Worm (Caenorhabditis elegans) whole organism, young adult: Measurements from ENCODE around the gene lrr-1.

Source experiments
- B0035.1 ChIP-seq: sonication (generic microtip); optimal IDR thresholded peaks from 2 replicates; lab custom pipeline; 2016; ENCODE audit warnings: missing genetic modification characterization, mild to moderate bottlenecking, missing compliant biosample characterization, missing genotype, missing genetic modification reagents
- B0261.1 ChIP-seq: sonication (generic microtip); optimal IDR thresholded peaks from 2 replicates; lab custom pipeline; 2016; ENCODE audit warnings: mild to moderate bottlenecking, missing genetic modification characterization, moderate library complexity, missing compliant biosample characterization
- B0336.3 ChIP-seq: fragments of 200-800 bp; sonication (Bioruptor generic); IDR thresholded peaks from 2 replicates; pipeline ENCODE4 v1.3.6; 2022; ENCODE audit warnings: missing genetic modification characterization, missing compliant biosample characterization
- C17E4.6 ChIP-seq: fragments of 200-800 bp; sonication (Bioruptor generic); IDR thresholded peaks from 2 replicates; pipeline ENCODE4 v1.3.6; 2022; ENCODE audit warnings: missing genetic modification reagents, missing genetic modification characterization, missing compliant biosample characterization
- F10E7.11 ChIP-seq: sonication (generic microtip); optimal IDR thresholded peaks from 2 replicates; lab custom pipeline; 2017; ENCODE audit warnings: mild to moderate bottlenecking, missing genetic modification characterization, moderate library complexity, missing compliant biosample characterization
- F22D6.2 ChIP-seq: sonication (generic microtip); optimal IDR thresholded peaks from 2 replicates; lab custom pipeline; 2016; ENCODE audit warnings: mild to moderate bottlenecking, missing genetic modification characterization, missing compliant biosample characterization
- F37B4.10 ChIP-seq: fragments of 200-800 bp; sonication (Bioruptor generic); IDR thresholded peaks from 2 replicates; pipeline ENCODE4 v1.3.6; 2022; ENCODE audit warnings: missing genetic modification characterization, missing compliant biosample characterization
- F39B2.1 ChIP-seq: fragments of 200-800 bp; sonication (Bioruptor generic); IDR thresholded peaks from 2 replicates; pipeline ENCODE4 v1.3.6; 2022; ENCODE audit warnings: missing genetic modification reagents, missing genetic modification characterization, missing compliant biosample characterization
- F57C9.4 ChIP-seq: sonication (generic microtip); optimal IDR thresholded peaks from 2 replicates; lab custom pipeline; 2017; ENCODE audit warnings: mild to moderate bottlenecking, missing genetic modification characterization, missing compliant biosample characterization
- K11D2.4 ChIP-seq: fragments of 200-800 bp; sonication (Bioruptor generic); IDR thresholded peaks from 2 replicates; pipeline ENCODE4 v1.3.6; 2022; ENCODE audit warnings: missing genetic modification reagents, missing genetic modification characterization, missing compliant biosample characterization
- T26A5.8 ChIP-seq: sonication (generic microtip); optimal IDR thresholded peaks from 2 replicates; lab custom pipeline; 2016; ENCODE audit warnings: missing genetic modification characterization, missing compliant biosample characterization
- Y53G8AR.9 ChIP-seq: fragments of 200-800 bp; sonication (Bioruptor generic); conservative IDR thresholded peaks from 2 replicates; pipeline ENCODE4 v1.3.6; 2022; ENCODE audit warnings: missing genetic modification reagents, missing genetic modification characterization, missing compliant biosample characterization
- ama-1 ChIP-seq, 3 experiments: fragments of 150-350 bp in 1 of 3; sonication (generic microtip) in 2 of 3; optimal IDR thresholded peaks; 2 replicates each; lab custom pipeline; 2014 to 2018; ENCODE audit warnings: missing biosample characterization in 2 of 3, missing genetic modification characterization in 2 of 3, missing genetic modification reagents in 2 of 3
- athp-1 ChIP-seq: sonication (generic microtip); optimal IDR thresholded peaks from 2 replicates; lab custom pipeline; 2017; ENCODE audit warnings: mild to moderate bottlenecking, missing genetic modification characterization, missing compliant biosample characterization
- attf-6 ChIP-seq: fragments of 200-800 bp; sonication (Bioruptor generic); IDR thresholded peaks from 2 replicates; pipeline ENCODE4 v1.3.6; 2022; ENCODE audit warnings: missing genetic modification reagents, missing genetic modification characterization, missing compliant biosample characterization
- ceh-100 ChIP-seq: fragments of 200-800 bp; sonication (Bioruptor generic); IDR thresholded peaks from 2 replicates; pipeline ENCODE4 v1.3.6; 2022; ENCODE audit warnings: missing genetic modification reagents, missing genetic modification characterization, missing compliant biosample characterization
- ceh-40 ChIP-seq: fragments of 200-800 bp; sonication (Bioruptor generic); IDR thresholded peaks from 2 replicates; pipeline ENCODE4 v1.3.6; 2022; ENCODE audit warnings: missing genetic modification characterization, missing compliant biosample characterization
- ceh-91 ChIP-seq: fragments of 200-800 bp; sonication (Bioruptor generic); IDR thresholded peaks from 2 replicates; pipeline ENCODE4 v1.3.6; 2022; ENCODE audit warnings: missing genetic modification reagents, missing genetic modification characterization, missing compliant biosample characterization
- chd-7 ChIP-seq: sonication (generic microtip); optimal IDR thresholded peaks from 2 replicates; lab custom pipeline; 2016; ENCODE audit warnings: mild to moderate bottlenecking, missing genetic modification characterization, moderate library complexity, missing compliant biosample characterization
- dpl-1 ChIP-seq: fragments of 150-350 bp; optimal IDR thresholded peaks from 2 replicates; lab custom pipeline; 2014; ENCODE audit warnings: missing biosample characterization, missing genetic modification reagents, missing genetic modification characterization
- efl-1 ChIP-seq: fragments of 150-350 bp; optimal IDR thresholded peaks from 2 replicates; lab custom pipeline; 2014; ENCODE audit warnings: missing biosample characterization, missing genetic modification reagents, missing genetic modification characterization
- egrh-3 ChIP-seq: fragments of 200-800 bp; sonication (Bioruptor generic); IDR thresholded peaks from 2 replicates; pipeline ENCODE4 v1.3.6; 2022; ENCODE audit warnings: missing genetic modification reagents, missing genetic modification characterization, missing compliant biosample characterization
- ets-4 ChIP-seq: fragments of 200-800 bp; sonication (Bioruptor generic); optimal IDR thresholded peaks from 2 replicates; lab custom pipeline; 2018; ENCODE audit warnings: mild to moderate bottlenecking, missing genetic modification characterization, missing compliant biosample characterization
- fkh-3 ChIP-seq: sonication (generic microtip); optimal IDR thresholded peaks from 2 replicates; lab custom pipeline; 2016; ENCODE audit warnings: mild to moderate bottlenecking, missing genetic modification characterization, missing compliant biosample characterization
- gei-17 ChIP-seq: fragments of 200-800 bp; sonication (Bioruptor generic); optimal IDR thresholded peaks from 2 replicates; lab custom pipeline; 2018; ENCODE audit warnings: mild to moderate bottlenecking, missing genetic modification characterization, missing compliant biosample characterization
- him-1 ChIP-seq: sonication (generic microtip); optimal IDR thresholded peaks from 2 replicates; lab custom pipeline; 2016; ENCODE audit warnings: missing genotype, missing genetic modification reagents, missing genetic modification characterization, missing compliant biosample characterization
- hlh-12 ChIP-seq: sonication (generic microtip); optimal IDR thresholded peaks from 2 replicates; lab custom pipeline; 2016; ENCODE audit warnings: missing genetic modification characterization, missing compliant biosample characterization
- lag-1 ChIP-seq: fragments of 200-800 bp; sonication (Bioruptor generic); IDR thresholded peaks from 2 replicates; pipeline ENCODE4 v1.3.6; 2022; ENCODE audit warnings: missing genetic modification reagents, missing genetic modification characterization, missing compliant biosample characterization
- let-526 ChIP-seq: fragments of 200-800 bp; sonication (Bioruptor generic); IDR thresholded peaks from 2 replicates; pipeline ENCODE4 v1.3.6; 2022; ENCODE audit warnings: missing genetic modification reagents, missing genetic modification characterization, missing compliant biosample characterization
- lin-40 ChIP-seq: sonication (generic microtip); optimal IDR thresholded peaks from 2 replicates; lab custom pipeline; 2016; ENCODE audit warnings: missing genetic modification characterization, mild to moderate bottlenecking, missing compliant biosample characterization, missing genotype, missing genetic modification reagents
- lin-54 ChIP-seq: fragments of 200-800 bp; sonication (Bioruptor generic); optimal IDR thresholded peaks from 2 replicates; lab custom pipeline; 2018; ENCODE audit warnings: mild to moderate bottlenecking, missing genetic modification characterization, missing compliant biosample characterization
- madf-10 ChIP-seq: sonication (generic microtip); optimal IDR thresholded peaks from 2 replicates; lab custom pipeline; 2016; ENCODE audit warnings: mild to moderate bottlenecking, missing genetic modification characterization, missing compliant biosample characterization
- madf-3 ChIP-seq: fragments of 200-800 bp; sonication (Bioruptor generic); IDR thresholded peaks from 2 replicates; pipeline ENCODE4 v1.3.6; 2022; ENCODE audit warnings: missing genetic modification reagents, missing genetic modification characterization, missing compliant biosample characterization
- madf-6 ChIP-seq: fragments of 200-800 bp; sonication (Bioruptor generic); IDR thresholded peaks from 2 replicates; pipeline ENCODE4 v1.3.6; 2022; ENCODE audit warnings: missing genetic modification reagents, missing genetic modification characterization, missing compliant biosample characterization
- mcd-1 ChIP-seq: fragments of 200-800 bp; sonication (Bioruptor generic); IDR thresholded peaks from 2 replicates; pipeline ENCODE4 v1.3.6; 2022; ENCODE audit warnings: missing genetic modification reagents, missing genetic modification characterization, missing compliant biosample characterization
- mel-28 ChIP-seq: sonication (generic microtip); optimal IDR thresholded peaks from 2 replicates; lab custom pipeline; 2016; ENCODE audit warnings: borderline replicate concordance, mild to moderate bottlenecking, missing genetic modification characterization, missing compliant biosample characterization
- mes-4 ChIP-seq: sonication (generic microtip); optimal IDR thresholded peaks from 2 replicates; lab custom pipeline; 2016; ENCODE audit warnings: missing genotype, missing genetic modification characterization, missing compliant biosample characterization
- nfya-2 ChIP-seq: fragments of 200-800 bp; sonication (Bioruptor generic); IDR thresholded peaks from 2 replicates; pipeline ENCODE4 v1.3.6; 2022; ENCODE audit warnings: missing genetic modification reagents, missing genetic modification characterization, missing compliant biosample characterization
- nfyb-1 ChIP-seq: fragments of 200-800 bp; sonication (Bioruptor generic); IDR thresholded peaks from 2 replicates; pipeline ENCODE4 v1.3.6; 2022; ENCODE audit warnings: missing genetic modification reagents, missing genetic modification characterization, missing compliant biosample characterization
- nhr-120 ChIP-seq: fragments of 200-800 bp; sonication (Bioruptor generic); IDR thresholded peaks from 2 replicates; pipeline ENCODE4 v1.3.6; 2022; ENCODE audit warnings: missing genetic modification characterization, missing compliant biosample characterization
- nhr-179 ChIP-seq: sonication (generic microtip); optimal IDR thresholded peaks from 2 replicates; lab custom pipeline; 2016; ENCODE audit warnings: mild to moderate bottlenecking, missing genetic modification characterization, missing compliant biosample characterization
- pbrm-1 ChIP-seq: fragments of 200-800 bp; sonication (Bioruptor generic); IDR thresholded peaks from 2 replicates; pipeline ENCODE4 v1.3.6; 2022; ENCODE audit warnings: missing genetic modification reagents, missing genetic modification characterization, missing compliant biosample characterization
- pha-4 ChIP-seq: fragments of 150-350 bp; sonication (generic microtip); optimal IDR thresholded peaks from 2 replicates; lab custom pipeline; 2014; ENCODE audit warnings: missing biosample characterization, missing genetic modification reagents, missing genetic modification characterization
- sea-2 ChIP-seq: fragments of 200-800 bp; sonication (Bioruptor generic); IDR thresholded peaks from 2 replicates; pipeline ENCODE4 v1.3.6; 2022; ENCODE audit warnings: missing genetic modification characterization, missing compliant biosample characterization
- snpc-1.1 ChIP-seq: sonication (generic microtip); optimal IDR thresholded peaks from 2 replicates; lab custom pipeline; 2017; ENCODE audit warnings: missing genetic modification characterization, mild to moderate bottlenecking, missing compliant biosample characterization, antibody characterized with exemption, moderate library complexity, missing genotype, missing genetic modification reagents; ENCODE audit not compliant: insufficient read depth
- tlf-1 ChIP-seq: fragments of 200-800 bp; sonication (Bioruptor generic); optimal IDR thresholded peaks from 2 replicates; lab custom pipeline; 2018; ENCODE audit warnings: mild to moderate bottlenecking, missing genetic modification characterization, missing compliant biosample characterization
- unc-130 ChIP-seq: sonication (generic microtip); optimal IDR thresholded peaks from 2 replicates; lab custom pipeline; 2016; ENCODE audit warnings: missing genetic modification reagents, missing genetic modification characterization, missing compliant biosample characterization
- ztf-18 ChIP-seq: sonication (generic microtip); optimal IDR thresholded peaks from 2 replicates; lab custom pipeline; 2016; ENCODE audit warnings: missing genotype, mild to moderate bottlenecking, missing genetic modification characterization, missing compliant biosample characterization
- ztf-3 ChIP-seq: fragments of 200-800 bp; sonication (Bioruptor generic); optimal IDR thresholded peaks from 2 replicates; lab custom pipeline; 2018; ENCODE audit warnings: mild to moderate bottlenecking, missing genetic modification characterization, missing compliant biosample characterization
- ztf-6 ChIP-seq: fragments of 200-800 bp; sonication (Bioruptor generic); IDR thresholded peaks from 2 replicates; pipeline ENCODE4 v1.3.6; 2022; ENCODE audit warnings: missing genetic modification reagents, missing genetic modification characterization, missing compliant biosample characterization

Gene lrr-1

ce11 chrII:5057315-5057714 lies 21.1 kb upstream of the lrr-1 start (continued):
- TF ChIP-seq ceh-91 (GFP tag; lab: Robert Waterston, UW) (peak; percentile 55; the same call in 1 of the 2 replicates), lin-54 (GFP tag; lab: Kevin White, UChicago) (peak; percentile 64), ets-4 (GFP tag; lab: Kevin White, UChicago) (no peak), gei-17 (GFP tag; lab: Kevin White, UChicago) (no peak), chd-7 (peak; percentile 31), let-526 (GFP tag; lab: Robert Waterston, UW) (0 out of 2 replicates have a peak, but pooled peaks have one; percentile 19), hlh-12 (tag; lab: Kevin White, UChicago) (no peak), mes-4 (peak; percentile 15), pha-4 (tag; lab: Kevin White, UChicago) (no peak), madf-10 (peak; percentile 40), pbrm-1 (GFP tag; lab: Robert Waterston, UW) (peak; percentile 74), snpc-1.1 (peak; percentile 97), efl-1 (GFP tag; lab: Kevin White, UChicago) (no peak), nfyb-1 (GFP tag; lab: Robert Waterston, UW) (peak; percentile 88), B0336.3 (GFP tag; lab: Robert Waterston, UW) (peak; percentile 67), madf-3 (GFP tag; lab: Robert Waterston, UW) (peak; percentile 73), lin-40 (tag; lab: Kevin White, UChicago) (no peak), nhr-120 (GFP tag; lab: Robert Waterston, UW) (no peak), mcd-1 (peak; percentile 89), him-1 (tag; lab: Kevin White, UChicago) (peak; percentile 91), F57C9.4 (no peak), ztf-6 (GFP tag; lab: Robert Waterston, UW) (no peak), C17E4.6 (peak; percentile 52), F39B2.1 (GFP tag; lab: Robert Waterston, UW) (no peak), Y53G8AR.9 (GFP tag; lab: Robert Waterston, UW) (peak; percentile 88), lag-1 (GFP tag; lab: Robert Waterston, UW) (no peak), ztf-18 (peak; percentile 32), ceh-100 (GFP tag; lab: Robert Waterston, UW) (peak; percentile 86), ztf-3 (no peak), B0035.1 (tag; lab: Kevin White, UChicago) (peak; percentile 41), T26A5.8 (tag; lab: Kevin White, UChicago) (no peak), attf-6 (GFP tag; lab: Robert Waterston, UW) (peak; percentile 62; the same call in 1 of the 2 replicates), nfya-2 (GFP tag; lab: Robert Waterston, UW) (no peak), unc-130 (no peak), ama-1 (optimal IDR thresholded peaks at IDR 0.05; lab: Kevin White, UChicago) (no peak), ama-1 (GFP tag; optimal IDR thresholded peaks at IDR 0.05; lab: Kevin White, UChicago) (peak in 1 of 2 experiments; percentile 68), B0261.1 (tag; lab: Kevin White, UChicago) (peak; percentile 92), K11D2.4 (peak; percentile 67), dpl-1 (no peak), madf-6 (peak; percentile 85), F37B4.10 (GFP tag; lab: Robert Waterston, UW) (0 out of 2 replicates have a peak, but pooled peaks have one; percentile 72), egrh-3 (GFP tag; lab: Robert Waterston, UW) (no peak), F10E7.11 (tag; lab: Kevin White, UChicago) (no peak), nhr-179 (tag; lab: Kevin White, UChicago) (no peak), fkh-3 (tag; lab: Kevin White, UChicago) (no peak), ceh-40 (GFP tag; lab: Robert Waterston, UW) (0 out of 2 replicates have a peak, but pooled peaks have one; percentile 42), tlf-1 (GFP tag; lab: Kevin White, UChicago) (peak; percentile 43), mel-28 (no peak), sea-2 (GFP tag; lab: Robert Waterston, UW) (no peak), athp-1 (tag; lab: Kevin White, UChicago) (no peak), F22D6.2 (tag; lab: Kevin White, UChicago) (no peak)
